Worm (Caenorhabditis elegans) whole organism, early embryonic: Measurements from ENCODE around the gene ddr-2.

Experiments
- B0310.2 ChIP-seq: sonication (generic microtip); optimal IDR thresholded peaks from 2 replicates; lab custom pipeline; 2016; ENCODE audit warnings: mild to moderate bottlenecking, missing genetic modification characterization, missing compliant biosample characterization
- ama-1 ChIP-seq: fragments of 150-350 bp; optimal IDR thresholded peaks from 2 replicates; lab custom pipeline; 2014
- ceh-13 ChIP-seq: fragments of 200-800 bp; sonication (Bioruptor generic); optimal IDR thresholded peaks from 2 replicates; lab custom pipeline; 2018; ENCODE audit warnings: mild to moderate bottlenecking, missing genetic modification characterization, missing compliant biosample characterization
- flt-1 ChIP-seq: fragments of 200-800 bp; sonication (Bioruptor generic); IDR thresholded peaks from 2 replicates; pipeline ENCODE4 v1.3.6; 2022; ENCODE audit warnings: missing genetic modification characterization, missing compliant biosample characterization
- hmg-4 ChIP-seq: fragments of 200-800 bp; sonication (Bioruptor generic); optimal IDR thresholded peaks from 2 replicates; lab custom pipeline; 2018; ENCODE audit warnings: mild to moderate bottlenecking, missing genetic modification characterization, missing compliant biosample characterization
- sea-1 ChIP-seq: fragments of 200-800 bp; sonication (Bioruptor generic); conservative IDR thresholded peaks from 2 replicates; pipeline ENCODE4 v1.3.6; 2022; ENCODE audit warnings: missing genetic modification characterization, missing compliant biosample characterization
- tbx-37 ChIP-seq: fragments of 200-800 bp; sonication (Bioruptor generic); conservative IDR thresholded peaks from 2 replicates; pipeline ENCODE4 v1.3.6; 2022; ENCODE audit warnings: missing genetic modification reagents, missing genetic modification characterization, missing compliant biosample characterization

- TF ChIP-seq B0310.2 (tag; lab: Kevin White, UChicago) (no peak), tbx-37 (GFP tag; lab: Robert Waterston, UW) (no peak), sea-1 (GFP tag; lab: Robert Waterston, UW) (no peak), flt-1 (GFP tag; lab: Robert Waterston, UW) (no peak), hmg-4 (GFP tag; lab: Kevin White, UChicago) (no peak), ceh-13 (GFP tag; lab: Kevin White, UChicago) (no peak), ama-1 (no peak)
These were observed 36.4 kb downstream of the ddr-2 start, which contains the start of gene ZK816.1 for ce11 chrX:3351526-3351925.
